Fruit fly (Drosophila melanogaster): ENCODE data around the gene Sema1a.
A peak's percentile ranks its signal among the peaks of the same experiment; 100 is the strongest.

Gene Sema1a

DNA sequence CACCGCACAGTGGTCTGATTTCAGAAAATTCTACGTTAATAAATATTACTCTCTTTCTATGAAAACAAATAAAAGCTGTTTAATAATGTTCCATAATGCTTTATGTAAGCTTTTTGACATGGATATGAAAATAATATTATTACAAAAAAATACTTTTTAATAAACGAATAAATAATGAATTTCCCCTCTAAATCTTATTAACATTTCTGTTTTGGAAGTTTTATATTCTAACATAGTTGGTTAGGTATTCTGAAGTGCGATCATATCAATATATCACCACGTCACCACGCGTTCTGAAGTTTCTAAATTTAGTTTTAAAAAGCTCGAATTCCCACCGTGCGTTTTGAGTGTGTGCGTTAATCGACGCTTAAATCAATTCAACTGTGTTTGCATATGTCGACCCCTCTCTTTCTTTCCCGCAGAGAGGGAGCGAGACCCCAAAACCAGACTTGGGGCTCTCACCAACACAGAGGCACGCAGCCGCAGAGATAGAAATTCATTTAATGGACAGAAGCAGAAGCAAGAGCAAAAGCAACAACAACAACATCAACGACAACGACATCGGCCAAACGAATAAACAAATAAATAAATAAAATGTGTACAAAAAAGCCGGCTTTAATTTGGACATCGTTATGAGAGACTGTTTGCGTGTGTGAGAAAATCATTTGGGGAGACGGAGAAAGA, 149.5 kb downstream of the Sema1a start (continued):
- TF ChIP-seq sens-2 (GFP tag; IDR thresholded peaks at IDR 0.05) (no peak), ap (GFP tag; IDR thresholded peaks at IDR 0.05) (peak; percentile 61; the same call in 1 of the 2 replicates), pfk (GFP tag; optimal IDR thresholded peaks at IDR 0.05) (no peak), lmd (GFP tag; IDR thresholded peaks at IDR 0.05) (peak; percentile 78), HmgD (GFP tag; optimal IDR thresholded peaks at IDR 0.05) (no peak), CG32772 (GFP tag; IDR thresholded peaks at IDR 0.05) (peak; percentile 68), CG3065 (GFP tag; optimal IDR thresholded peaks at IDR 0.05) (peak; percentile 19), CG4707 (GFP tag; optimal IDR thresholded peaks at IDR 0.05) (peak; percentile 76), GATAe (GFP tag; conservative IDR thresholded peaks at IDR 0.05) (no peak), CG17186 (GFP tag; optimal IDR thresholded peaks at IDR 0.05) (peak; percentile 32), Nf-YA (GFP tag; IDR thresholded peaks at IDR 0.05) (no peak), CG11456 (GFP tag; IDR thresholded peaks at IDR 0.05) (peak; percentile 31; the same call in 1 of the 3 replicates), CG17359 (tag; optimal IDR thresholded peaks at IDR 0.05) (peak; percentile 83), Bdp1 (GFP tag; optimal IDR thresholded peaks at IDR 0.05) (peak; percentile 47), Vsx1 (GFP tag; optimal IDR thresholded peaks at IDR 0.05) (peak; percentile 74), CG30403 (GFP tag; optimal IDR thresholded peaks at IDR 0.05) (peak; percentile 92), CG9437 (GFP tag; optimal IDR thresholded peaks at IDR 0.05) (peak; percentile 92), twi (tag; optimal IDR thresholded peaks at IDR 0.05) (peak; percentile 85), dan (GFP tag; IDR thresholded peaks at IDR 0.05) (no peak), CG15514 (GFP tag; optimal IDR thresholded peaks at IDR 0.05) (peak; percentile 57), PHDP (tag; optimal IDR thresholded peaks at IDR 0.05) (peak; percentile 89), Hr3 (GFP tag; optimal IDR thresholded peaks at IDR 0.05) (peak; percentile 89), insv (GFP tag; optimal IDR thresholded peaks at IDR 0.05) (peak in 1 of 2 experiments; percentile 22), B-H1 (GFP tag; IDR thresholded peaks at IDR 0.05) (peak; percentile 37; the same call in 2 of the 3 replicates), HLH3B (GFP tag; IDR thresholded peaks at IDR 0.05) (peak; percentile 52), CG6254 (GFP tag; optimal IDR thresholded peaks at IDR 0.05) (peak; percentile 79), Side (GFP tag; optimal IDR thresholded peaks at IDR 0.05) (peak; percentile 57), kni (GFP tag; optimal IDR thresholded peaks at IDR 0.05) (peak; percentile 83), cas (GFP tag; IDR thresholded peaks at IDR 0.05) (no peak), H15 (GFP tag; IDR thresholded peaks at IDR 0.05) (peak; percentile 69; the same call in 1 of the 3 replicates), CG32767 (GFP tag; IDR thresholded peaks at IDR 0.05) (peak; percentile 68), CG12155 (GFP tag; optimal IDR thresholded peaks at IDR 0.05) (peak; percentile 57), CG8281 (tag; optimal IDR thresholded peaks at IDR 0.05) (peak; percentile 70), schlank (tag; optimal IDR thresholded peaks at IDR 0.05) (no peak), Rx (GFP tag; IDR thresholded peaks at IDR 0.05) (no peak), CG31441 (GFP tag; IDR thresholded peaks at IDR 0.05) (peak; percentile 96), al (GFP tag; IDR thresholded peaks at IDR 0.05) (peak; percentile 60), CG6813 (GFP tag; optimal IDR thresholded peaks at IDR 0.05) (peak; percentile 82), pnt (GFP tag; optimal IDR thresholded peaks at IDR 0.05) (peak; percentile 33), CG16815 (GFP tag; optimal IDR thresholded peaks at IDR 0.05) (peak; percentile 78), CG15011 (GFP tag; optimal IDR thresholded peaks at IDR 0.05) (peak; percentile 74), Eip74EF (GFP tag; optimal IDR thresholded peaks at IDR 0.05) (peak in 1 of 2 experiments; percentile 92), CG34224 (GFP tag; IDR thresholded peaks at IDR 0.05; ENCODE audit: partially characterized antibody) (peak; percentile 17; the same call in 1 of the 3 replicates), gcm2 (GFP tag; optimal IDR thresholded peaks at IDR 0.05) (peak; percentile 2), CG8359 (GFP tag; optimal IDR thresholded peaks at IDR 0.05; ENCODE audit: borderline replicate concordance) (peak; percentile 64), dysf (GFP tag; IDR thresholded peaks at IDR 0.05) (peak; percentile 84), Xrp1 (GFP tag; IDR thresholded peaks at IDR 0.05) (peak; percentile 84), grau (tag; optimal IDR thresholded peaks at IDR 0.05) (peak; percentile 90), Opbp (GFP tag; IDR thresholded peaks at IDR 0.05; ENCODE audit: partially characterized antibody) (no peak)

Measured in whole organism, embryonic.